Worm (Caenorhabditis elegans) whole organism, L4 larva: ENCODE data around the gene nipa-1.

Source experiments
- F37D6.2 ChIP-seq: sonication (generic microtip); optimal IDR thresholded peaks from 2 replicates; lab custom pipeline; 2016; ENCODE audit warnings: mild to moderate bottlenecking, missing genetic modification characterization, missing compliant biosample characterization
- F44E2.7 ChIP-seq: fragments of 200-800 bp; sonication (Bioruptor generic); IDR thresholded peaks from 2 replicates; pipeline ENCODE4 v2.1.2; 2022; ENCODE audit warnings: missing genetic modification characterization, missing compliant biosample characterization
- R02D3.7 ChIP-seq: fragments of 150-350 bp; sonication (generic microtip); optimal IDR thresholded peaks from 3 replicates; lab custom pipeline; 2014; ENCODE audit warnings: missing biosample characterization, missing genetic modification characterization
- T20F7.1 ChIP-seq: fragments of 200-800 bp; sonication (Bioruptor generic); optimal IDR thresholded peaks from 2 replicates; lab custom pipeline; 2018; ENCODE audit warnings: mild to moderate bottlenecking, missing genetic modification characterization, missing compliant biosample characterization
- T26A8.4 ChIP-seq: fragments of 200-800 bp; sonication (Bioruptor generic); IDR thresholded peaks from 2 replicates; pipeline ENCODE4 v1.3.6; 2022; ENCODE audit warnings: missing genetic modification characterization, missing compliant biosample characterization
- aha-1 ChIP-seq: fragments of 150-350 bp; peaks from one replicate; lab custom pipeline; 2014; ENCODE audit warnings: missing biosample characterization, missing genetic modification characterization
- arid-1 ChIP-seq: fragments of 200-800 bp; sonication (Bioruptor generic); conservative IDR thresholded peaks from 2 replicates; pipeline ENCODE4 v1.3.6; 2022; ENCODE audit warnings: missing genetic modification reagents, missing genetic modification characterization, missing compliant biosample characterization
- ceh-28 ChIP-seq: fragments of 150-350 bp; optimal IDR thresholded peaks from 2 replicates; lab custom pipeline; 2014; ENCODE audit warnings: missing biosample characterization, missing genetic modification reagents, missing genetic modification characterization
- ceh-32 ChIP-seq: sonication (generic microtip); optimal IDR thresholded peaks from 2 replicates; lab custom pipeline; 2016; ENCODE audit warnings: mild to moderate bottlenecking, missing genetic modification characterization, missing compliant biosample characterization; ENCODE audit not compliant: poor library complexity
- ces-1 ChIP-seq: fragments of 150-350 bp; sonication (generic microtip); optimal IDR thresholded peaks from 4 replicates; lab custom pipeline; 2014; ENCODE audit warnings: missing biosample characterization, missing genetic modification reagents, missing genetic modification characterization
- cey-2 ChIP-seq: sonication (generic microtip); optimal IDR thresholded peaks from 3 replicates; lab custom pipeline; 2017; ENCODE audit warnings: missing genetic modification characterization, mild to moderate bottlenecking, missing compliant biosample characterization, antibody characterized with exemption, borderline replicate concordance; ENCODE audit not compliant: insufficient read depth
- daf-12 ChIP-seq: fragments of 150-350 bp; optimal IDR thresholded peaks from 2 replicates; lab custom pipeline; 2014; ENCODE audit warnings: missing biosample characterization, missing genetic modification reagents, missing genetic modification characterization
- daf-16 ChIP-seq, 3 experiments: sonication (generic microtip); optimal IDR thresholded peaks; 2 replicates each; lab custom pipeline; 2016 to 2017; ENCODE audit warnings: missing genetic modification characterization in 3 of 3, missing genetic modification reagents in 3 of 3, mild to moderate bottlenecking in 2 of 3, missing compliant biosample characterization in 2 of 3, missing biosample characterization in 1 of 3, moderate library complexity in 1 of 3
- dpl-1 ChIP-seq: fragments of 150-350 bp; optimal IDR thresholded peaks from 2 replicates; lab custom pipeline; 2014; ENCODE audit warnings: missing biosample characterization, missing genetic modification reagents, missing genetic modification characterization
- duxl-1 ChIP-seq: sonication (generic microtip); optimal IDR thresholded peaks from 2 replicates; lab custom pipeline; 2016; ENCODE audit warnings: mild to moderate bottlenecking, missing genetic modification characterization, moderate library complexity, missing compliant biosample characterization; ENCODE audit not compliant: poor library complexity
- fkh-10 ChIP-seq: fragments of 150-350 bp; optimal IDR thresholded peaks from 2 replicates; lab custom pipeline; 2014; ENCODE audit warnings: missing biosample characterization, missing genetic modification reagents, missing genetic modification characterization
- hmg-1.1 ChIP-seq: fragments of 200-800 bp; sonication (Bioruptor generic); IDR thresholded peaks from 2 replicates; pipeline ENCODE4 v1.3.6; 2022; ENCODE audit warnings: missing genetic modification reagents, missing genetic modification characterization, missing compliant biosample characterization
- jun-1 ChIP-seq: fragments of 150-350 bp; optimal IDR thresholded peaks from 2 replicates; lab custom pipeline; 2014; ENCODE audit warnings: missing biosample characterization, missing genetic modification reagents, missing genetic modification characterization
- lin-15B ChIP-seq: fragments of 150-350 bp; sonication (generic microtip); optimal IDR thresholded peaks from 3 replicates; lab custom pipeline; 2014; ENCODE audit warnings: missing biosample characterization, missing genetic modification characterization
- lin-38 ChIP-seq: fragments of 200-800 bp; sonication (Bioruptor generic); IDR thresholded peaks from 2 replicates; pipeline ENCODE4 v1.3.6; 2022; ENCODE audit warnings: missing genetic modification reagents, missing genetic modification characterization, missing compliant biosample characterization
- lir-3 ChIP-seq: sonication (generic microtip); optimal IDR thresholded peaks from 2 replicates; lab custom pipeline; 2016; ENCODE audit warnings: mild to moderate bottlenecking, missing genetic modification characterization, missing compliant biosample characterization
- lsy-2 ChIP-seq, 2 experiments: fragments of 150-350 bp in 1 of 2; sonication (generic microtip) in 1 of 2; optimal IDR thresholded peaks; 2 replicates each; lab custom pipeline; 2014 to 2017; ENCODE audit warnings: missing biosample characterization in 2 of 2, missing genetic modification characterization in 2 of 2
- mdl-1 ChIP-seq, 2 experiments: fragments of 150-350 bp in 1 of 2; sonication (generic microtip) in 1 of 2; optimal IDR thresholded peaks; 2 replicates each; lab custom pipeline; 2014 to 2017; ENCODE audit warnings: missing biosample characterization in 2 of 2, missing genetic modification characterization in 2 of 2
- mep-1 ChIP-seq: fragments of 150-350 bp; sonication (generic microtip); optimal IDR thresholded peaks from 3 replicates; lab custom pipeline; 2014; ENCODE audit warnings: missing biosample characterization, missing genetic modification characterization
- nhr-10 ChIP-seq: fragments of 150-350 bp; optimal IDR thresholded peaks from 2 replicates; lab custom pipeline; 2014; ENCODE audit warnings: missing biosample characterization, missing genetic modification characterization
- nhr-111 ChIP-seq: fragments of 200-800 bp; sonication (Bioruptor generic); optimal IDR thresholded peaks from 2 replicates; lab custom pipeline; 2018; ENCODE audit warnings: mild to moderate bottlenecking, missing genetic modification characterization, missing compliant biosample characterization
- nhr-42 ChIP-seq: fragments of 200-800 bp; sonication (Bioruptor generic); IDR thresholded peaks from 2 replicates; pipeline ENCODE4 v1.3.6; 2022; ENCODE audit warnings: missing genetic modification characterization, missing compliant biosample characterization
- nhr-6 ChIP-seq: fragments of 150-350 bp; optimal IDR thresholded peaks from 2 replicates; lab custom pipeline; 2014; ENCODE audit warnings: missing biosample characterization, missing genetic modification characterization
- php-3 ChIP-seq: fragments of 200-800 bp; sonication (Bioruptor generic); IDR thresholded peaks from 2 replicates; pipeline ENCODE4 v1.3.6; 2022; ENCODE audit warnings: missing genetic modification reagents, missing genetic modification characterization, missing compliant biosample characterization
- snpc-1.2 ChIP-seq: fragments of 200-800 bp; sonication (Bioruptor generic); IDR thresholded peaks from 2 replicates; pipeline ENCODE4 v1.3.6; 2022; ENCODE audit warnings: missing genetic modification reagents, missing genetic modification characterization, missing compliant biosample characterization
- unc-39 ChIP-seq: sonication (generic microtip); optimal IDR thresholded peaks from 2 replicates; lab custom pipeline; 2017; ENCODE audit warnings: missing biosample characterization, missing genetic modification characterization
- unc-62 ChIP-seq, 3 experiments: fragments of 150-350 bp in 1 of 3; sonication (generic microtip); optimal IDR thresholded peaks in 2 of 3; peaks in 1 of 3; 1 replicate in 1 of 3; 2 replicates in 2 of 3; lab custom pipeline; 2014 to 2017; ENCODE audit warnings: missing biosample characterization in 3 of 3, missing genetic modification characterization in 3 of 3, missing genetic modification reagents in 3 of 3, missing genotype in 1 of 3

Gene nipa-1

DNA sequence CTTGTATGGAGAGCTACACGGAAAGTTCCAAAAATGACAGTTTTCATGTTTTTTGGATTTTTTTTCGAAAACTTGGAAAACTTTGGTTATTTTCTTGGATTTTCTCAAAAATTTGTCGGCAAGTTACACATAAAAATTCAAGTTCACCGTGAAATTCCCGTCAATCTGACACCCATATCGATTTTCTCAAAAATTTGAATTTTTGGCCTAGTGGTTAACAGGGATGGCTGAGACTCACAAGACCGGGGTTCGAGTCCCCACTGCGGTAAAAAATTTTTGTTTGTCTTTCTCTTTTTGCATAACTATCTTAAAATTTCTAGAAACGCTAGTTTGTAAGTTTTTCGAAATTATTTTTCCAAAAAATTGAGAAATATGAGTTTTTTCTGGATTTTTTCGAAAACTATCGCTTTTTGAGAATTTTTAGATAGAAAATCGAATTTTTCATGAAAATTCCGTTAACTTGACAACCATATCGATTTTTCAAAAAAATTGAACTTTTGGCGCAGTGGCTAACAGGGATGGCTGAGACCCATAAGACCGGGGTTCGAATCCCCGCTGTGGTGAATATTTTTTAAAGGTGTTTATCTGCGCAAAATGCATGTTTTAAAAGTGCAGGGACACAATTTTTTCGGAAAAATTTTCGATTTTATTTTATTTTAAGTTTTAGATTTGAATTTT, 26.2 kb downstream of the nipa-1 start:
- TF ChIP-seq aha-1 (tag; lab: Kevin White, UChicago) (peak; percentile 13), unc-62 (GFP tag; optimal IDR thresholded peaks at IDR 0.05 in 1 of 2; lab: Kevin White, UChicago) (peak in 1 of 2 experiments; percentile 58), unc-62 (tag; optimal IDR thresholded peaks at IDR 0.05; lab: Kevin White, UChicago) (no peak), nhr-6 (tag; lab: Kevin White, UChicago) (no peak)

DNA sequence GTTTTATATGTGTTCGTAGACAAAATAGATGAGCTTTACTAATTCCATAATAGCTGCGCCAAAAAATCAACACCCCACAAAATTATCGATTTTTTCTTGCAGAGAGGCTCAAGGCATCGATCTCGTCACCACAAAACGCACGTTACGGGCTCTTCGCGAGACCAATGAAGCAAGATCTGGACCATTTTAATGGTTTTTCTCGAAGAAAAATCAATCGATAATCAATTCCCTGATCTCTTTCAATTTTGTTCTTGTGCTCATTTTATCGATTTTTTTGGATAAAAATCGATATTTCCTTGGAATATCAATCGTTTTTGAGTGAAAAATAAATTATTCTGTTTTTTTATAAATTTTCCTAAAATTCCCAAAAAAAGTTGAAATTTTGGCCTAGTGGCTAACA, 26.8 kb downstream of the nipa-1 start:
- TF ChIP-seq arid-1 (GFP tag; lab: Robert Waterston, UW) (no peak), ceh-28 (peak; percentile 92)
- TF ChIP-seq, all 104 proteins: peak for 1

DNA sequence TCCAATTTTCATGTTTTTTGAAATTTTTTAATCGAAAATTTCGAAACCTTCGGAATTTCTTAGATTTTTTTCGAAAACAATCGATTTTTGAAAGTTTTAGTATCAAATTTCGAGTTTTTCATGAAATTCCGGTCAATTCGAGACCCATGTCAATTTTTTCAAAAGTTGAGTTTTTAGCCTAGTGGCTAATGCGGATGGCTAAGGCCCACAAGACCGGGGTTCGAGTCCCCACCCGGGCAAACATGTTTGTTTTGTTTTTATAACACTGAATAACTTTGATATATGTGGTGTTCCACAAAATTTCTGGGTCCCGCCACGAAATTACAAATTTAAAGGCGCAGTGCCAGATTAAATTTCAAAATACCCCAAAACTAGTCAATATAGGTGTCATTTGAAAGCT, 27.5 kb downstream of the nipa-1 start:
- peak; percentile 72 for TF ChIP-seq aha-1 (tag; lab: Kevin White, UChicago)
- TF ChIP-seq F37D6.2 (tag; lab: Kevin White, UChicago), result no peak
- no peak for TF ChIP-seq duxl-1 (tag; lab: Kevin White, UChicago)
- TF ChIP-seq lin-38 (GFP tag; lab: Robert Waterston, UW), result 0 out of 2 replicates have a peak, but pooled peaks have one; percentile 32
- no peak for TF ChIP-seq dpl-1
- TF ChIP-seq nhr-10 (tag; lab: Kevin White, UChicago), result no peak

ce11 chrIII:3096091-3096490, 30.8 kb downstream of the nipa-1 start:
- TF ChIP-seq lsy-2 (tag; optimal IDR thresholded peaks at IDR 0.05; lab: Kevin White, UChicago), result peak in 1 of 2 experiments; percentile 25
- no peak for TF ChIP-seq hmg-1.1 (GFP tag; lab: Robert Waterston, UW)
- TF ChIP-seq cey-2 (tag; lab: Kevin White, UChicago), result no peak
- no peak for TF ChIP-seq php-3 (GFP tag; lab: Robert Waterston, UW)
- TF ChIP-seq fkh-10 (GFP tag; lab: Kevin White, UChicago), result peak; percentile 56
- TF ChIP-seq nhr-111 (GFP tag; lab: Kevin White, UChicago), result no peak
- no peak for TF ChIP-seq unc-39 (tag; lab: Kevin White, UChicago)
- peak in 1 of 2 experiments; percentile 89 for TF ChIP-seq unc-62 (GFP tag; optimal IDR thresholded peaks at IDR 0.05 in 1 of 2; lab: Kevin White, UChicago)
- TF ChIP-seq unc-62 (tag; optimal IDR thresholded peaks at IDR 0.05; lab: Kevin White, UChicago), result no peak
- TF ChIP-seq F44E2.7 (GFP tag; lab: Robert Waterston, UW), result no peak

ce11 chrIII:3094694-3095093, 32.2 kb downstream of the nipa-1 start:
- TF ChIP-seq ceh-32 (tag; lab: Kevin White, UChicago) (no peak), T20F7.1 (GFP tag; lab: Kevin White, UChicago) (no peak), snpc-1.2 (no peak)
- TF ChIP-seq, all 104 proteins: peak for 0

- TF ChIP-seq jun-1 (tag; lab: Kevin White, UChicago), result no peak
- TF ChIP-seq lir-3 (tag; lab: Kevin White, UChicago), result no peak
- TF ChIP-seq lin-15B (tag; lab: Kevin White, UChicago), result no peak
- TF ChIP-seq F37D6.2 (tag; lab: Kevin White, UChicago), result no peak
Observed at ce11 chrIII:3091572-3091971, 35.4 kb downstream of the nipa-1 start, which contains the start of gene ccep-135. Gene ccep-135 (plus strand): TSS chrIII:3091872.

ce11 chrIII:3086471-3086870, 40.5 kb downstream of the nipa-1 start, which contains the start of gene sft-1:
Gene sft-1 (plus strand): TSS chrIII:3086671.
- TF ChIP-seq mdl-1 (tag; optimal IDR thresholded peaks at IDR 0.05; lab: Kevin White, UChicago) (no peak), daf-12 (tag; lab: Kevin White, UChicago) (no peak), ces-1 (GFP tag; lab: Kevin White, UChicago) (no peak), R02D3.7 (tag; lab: Kevin White, UChicago) (no peak), daf-16 (GFP tag; optimal IDR thresholded peaks at IDR 0.05; lab: Kevin White, UChicago) (no peak), daf-16 (tag; optimal IDR thresholded peaks at IDR 0.05; lab: Kevin White, UChicago) (no peak), T26A8.4 (no peak), nhr-42 (GFP tag; lab: Robert Waterston, UW) (no peak), mep-1 (tag; lab: Kevin White, UChicago) (no peak), F37D6.2 (tag; lab: Kevin White, UChicago) (no peak)
